Fruit fly (Drosophila melanogaster) whole organism, embryonic: ENCODE measurements around the gene CG6959.

ENCODE experiments used
- Ada2b ChIP-seq: fragments of 200-800 bp; sonication (Bioruptor generic); IDR thresholded peaks from 2 replicates; pipeline ENCODE4 v1.3.6; 2022; ENCODE audit warnings: missing biosample characterization, missing genetic modification characterization
- CG10959 ChIP-seq: fragments of 200-800 bp; sonication (Bioruptor generic); IDR thresholded peaks from 2 replicates; pipeline ENCODE4 v1.3.6; 2022; ENCODE audit warnings: missing biosample characterization, missing genetic modification characterization
- CG12769 ChIP-seq: fragments of 200-800 bp; sonication (Bioruptor generic); optimal IDR thresholded peaks from 2 replicates; lab custom pipeline; 2019; ENCODE audit warnings: missing biosample characterization, mild to moderate bottlenecking, missing genetic modification characterization, moderate library complexity
- CG13424 ChIP-seq: fragments of 200-800 bp; sonication (Bioruptor generic); optimal IDR thresholded peaks from 2 replicates; lab custom pipeline; 2019; ENCODE audit warnings: missing biosample characterization, mild to moderate bottlenecking, missing genetic modification characterization, moderate library complexity
- CG13775 ChIP-seq: fragments of 200-800 bp; sonication (Bioruptor generic); optimal IDR thresholded peaks from 3 replicates; lab custom pipeline; 2017; ENCODE audit warnings: missing biosample characterization, mild to moderate bottlenecking, missing genetic modification characterization
- CG14441 ChIP-seq: fragments of 200-800 bp; sonication (Bioruptor generic); IDR thresholded peaks from 2 replicates; pipeline ENCODE4 v1.3.6; 2022; ENCODE audit warnings: missing biosample characterization, missing genetic modification characterization
- CG18599 ChIP-seq: fragments of 200-800 bp; sonication (Bioruptor generic); optimal IDR thresholded peaks from 3 replicates; lab custom pipeline; 2017; ENCODE audit warnings: missing biosample characterization, missing genetic modification characterization, mild to moderate bottlenecking, moderate library complexity, missing genetic modification reagents
- CG18619 ChIP-seq: fragments of 200-800 bp; sonication (Bioruptor generic); optimal IDR thresholded peaks from 3 replicates; lab custom pipeline; 2017; ENCODE audit warnings: missing biosample characterization, mild to moderate bottlenecking, missing genetic modification characterization
- CG2678 ChIP-seq: fragments of 200-800 bp; sonication (Bioruptor generic); optimal IDR thresholded peaks from 3 replicates; lab custom pipeline; 2019; ENCODE audit warnings: missing biosample characterization, mild to moderate bottlenecking, missing genetic modification characterization, moderate library complexity
- CG2712 ChIP-seq: fragments of 200-800 bp; optimal IDR thresholded peaks from 3 replicates; lab custom pipeline; 2019; ENCODE audit warnings: missing biosample characterization, mild to moderate bottlenecking, missing genetic modification characterization, moderate library complexity
- CG2889 ChIP-seq: fragments of 200-800 bp; sonication (Bioruptor generic); IDR thresholded peaks from 3 replicates; pipeline ENCODE4 v1.3.6; 2022; ENCODE audit warnings: missing biosample characterization, missing genetic modification characterization
- CG33213 ChIP-seq: fragments of 200-800 bp; sonication (Bioruptor generic); optimal IDR thresholded peaks from 3 replicates; lab custom pipeline; 2016; ENCODE audit warnings: missing biosample characterization, missing genetic modification characterization
- CG34376 ChIP-seq: fragments of 200-800 bp; sonication (Bioruptor generic); optimal IDR thresholded peaks from 2 replicates; lab custom pipeline; 2018; ENCODE audit warnings: missing biosample characterization, mild to moderate bottlenecking, missing genetic modification characterization
- CG5245 ChIP-seq: fragments of 200-800 bp; sonication (Bioruptor generic); optimal IDR thresholded peaks from 3 replicates; lab custom pipeline; 2016; ENCODE audit warnings: missing biosample characterization, missing genetic modification characterization
- CG7786 ChIP-seq: fragments of 200-800 bp; sonication (Bioruptor generic); optimal IDR thresholded peaks from 2 replicates; lab custom pipeline; 2016; ENCODE audit warnings: missing biosample characterization, missing genetic modification characterization
- CG7928 ChIP-seq: fragments of 200-800 bp; sonication (Bioruptor generic); optimal IDR thresholded peaks from 2 replicates; lab custom pipeline; 2017; ENCODE audit warnings: missing biosample characterization, mild to moderate bottlenecking, missing genetic modification characterization
- CG8765 ChIP-seq: fragments of 200-800 bp; sonication (Bioruptor generic); IDR thresholded peaks from 2 replicates; pipeline ENCODE4 v1.3.6; 2022; ENCODE audit warnings: missing biosample characterization, missing genetic modification characterization
- CG9215 ChIP-seq: fragments of 200-800 bp; sonication (Bioruptor generic); IDR thresholded peaks from 2 replicates; pipeline ENCODE4 v1.3.6; 2022; ENCODE audit warnings: missing biosample characterization, missing genetic modification characterization
- CG9437 ChIP-seq: fragments of 200-800 bp; sonication (Bioruptor generic); optimal IDR thresholded peaks from 2 replicates; lab custom pipeline; 2018; ENCODE audit warnings: missing biosample characterization, mild to moderate bottlenecking, missing genetic modification characterization
- Drgx ChIP-seq: fragments of 200-800 bp; sonication (Bioruptor generic); IDR thresholded peaks from 2 replicates; pipeline ENCODE4 v1.3.6; 2022; ENCODE audit warnings: missing biosample characterization, missing genetic modification characterization
- E2f1 ChIP-seq: fragments of 200-800 bp; sonication (Bioruptor generic); IDR thresholded peaks from 2 replicates; pipeline ENCODE4 v1.3.6; 2022; ENCODE audit warnings: missing biosample characterization, missing genetic modification characterization
- Fer1 ChIP-seq: fragments of 200-800 bp; sonication (Bioruptor generic); optimal IDR thresholded peaks from 2 replicates; lab custom pipeline; 2017; ENCODE audit warnings: missing biosample characterization, mild to moderate bottlenecking, missing genetic modification characterization
- Hmr ChIP-seq: fragments of 200-800 bp; sonication (Bioruptor generic); optimal IDR thresholded peaks from 3 replicates; lab custom pipeline; 2017; ENCODE audit warnings: mild to moderate bottlenecking, missing biosample characterization, missing genetic modification reagents, missing genetic modification characterization
- Hsf ChIP-seq: fragments of 200-800 bp; sonication (Bioruptor generic); optimal IDR thresholded peaks from 3 replicates; lab custom pipeline; 2016; ENCODE audit warnings: missing biosample characterization, missing genetic modification characterization
- Med ChIP-seq: fragments of 200-800 bp; sonication (Bioruptor generic); peaks from one replicate; lab custom pipeline; 2016; ENCODE audit warnings: missing biosample characterization, missing genetic modification characterization, mild to moderate bottlenecking, inconsistent platforms, moderate library complexity
- Neu2 ChIP-seq: fragments of 200-800 bp; sonication (Bioruptor generic); optimal IDR thresholded peaks from 3 replicates; lab custom pipeline; 2016; ENCODE audit warnings: missing biosample characterization, missing genetic modification characterization, borderline replicate concordance
- Oli ChIP-seq: fragments of 200-800 bp; sonication (Bioruptor generic); optimal IDR thresholded peaks from 2 replicates; lab custom pipeline; 2018; ENCODE audit warnings: missing biosample characterization, mild to moderate bottlenecking, missing genetic modification characterization, moderate library complexity
- Pdp1 ChIP-seq, 2 experiments: fragments of 200-800 bp; sonication (Bioruptor generic); optimal IDR thresholded peaks; 3 replicates each; lab custom pipeline; 2016; ENCODE audit warnings: missing biosample characterization in 2 of 2, missing genetic modification characterization in 2 of 2, mild to moderate bottlenecking in 1 of 2, moderate library complexity in 1 of 2
- Ptx1 ChIP-seq: fragments of 200-800 bp; sonication (Bioruptor generic); IDR thresholded peaks from 2 replicates; pipeline ENCODE4 v1.3.6; 2022; ENCODE audit warnings: missing biosample characterization, missing genetic modification characterization
- Sry-δ ChIP-seq: fragments of 200-800 bp; sonication (Bioruptor generic); optimal IDR thresholded peaks from 2 replicates; lab custom pipeline; 2016; ENCODE audit warnings: missing biosample characterization, missing genetic modification characterization
- Stat92E ChIP-seq, 3 experiments: fragments of >200 bp in 2 of 3; fragments of 200-800 bp in 1 of 3; sonication (Bioruptor generic) in 1 of 3; optimal IDR thresholded peaks; 2 replicates each; lab custom pipeline; 2017 to 2019; ENCODE audit warnings: missing biosample characterization in 3 of 3, missing genetic modification characterization in 3 of 3, mild to moderate bottlenecking in 1 of 3, moderate library complexity in 1 of 3
- Xbp1 ChIP-seq: fragments of 200-800 bp; sonication (Bioruptor generic); optimal IDR thresholded peaks from 3 replicates; lab custom pipeline; 2016; ENCODE audit warnings: missing biosample characterization, mild to moderate bottlenecking, missing genetic modification characterization
- ac ChIP-seq: fragments of 200-800 bp; sonication (Bioruptor generic); optimal IDR thresholded peaks from 3 replicates; lab custom pipeline; 2017; ENCODE audit warnings: missing biosample characterization, mild to moderate bottlenecking, missing genetic modification characterization
- az2 ChIP-seq: fragments of 200-800 bp; sonication (Bioruptor generic); optimal IDR thresholded peaks from 3 replicates; lab custom pipeline; 2016; ENCODE audit warnings: missing biosample characterization, missing genetic modification characterization
- cato ChIP-seq: fragments of 200-800 bp; sonication (Bioruptor generic); optimal IDR thresholded peaks from 2 replicates; lab custom pipeline; 2016; ENCODE audit warnings: missing biosample characterization, missing genetic modification characterization, borderline replicate concordance
- cwo ChIP-seq: fragments of 200-800 bp; sonication (Bioruptor generic); optimal IDR thresholded peaks from 3 replicates; lab custom pipeline; 2017; ENCODE audit warnings: missing biosample characterization, missing genetic modification characterization, mild to moderate bottlenecking, moderate library complexity, missing genetic modification reagents
- dmrt99B ChIP-seq: fragments of 200-800 bp; sonication (Bioruptor generic); optimal IDR thresholded peaks from 2 replicates; lab custom pipeline; 2018; ENCODE audit warnings: missing biosample characterization, mild to moderate bottlenecking, missing genetic modification characterization, moderate library complexity
- eve ChIP-seq, 2 experiments: fragments of >200 bp; optimal IDR thresholded peaks; 2 replicates each; lab custom pipeline; 2017; ENCODE audit warnings: missing biosample characterization in 2 of 2, missing genetic modification characterization in 2 of 2
- fd96Cb ChIP-seq: fragments of 200-800 bp; sonication (Bioruptor generic); optimal IDR thresholded peaks from 2 replicates; lab custom pipeline; 2018; ENCODE audit warnings: missing biosample characterization, mild to moderate bottlenecking, missing genetic modification characterization, moderate library complexity
- gcm2 ChIP-seq: fragments of 200-800 bp; sonication (Bioruptor generic); optimal IDR thresholded peaks from 2 replicates; lab custom pipeline; 2016; ENCODE audit warnings: missing biosample characterization, missing genetic modification characterization
- grau ChIP-seq: fragments of 200-800 bp; optimal IDR thresholded peaks from 3 replicates; lab custom pipeline; 2019; ENCODE audit warnings: missing biosample characterization, mild to moderate bottlenecking, missing genetic modification characterization, moderate library complexity
- jumu ChIP-seq: fragments of 200-800 bp; sonication (Bioruptor generic); optimal IDR thresholded peaks from 3 replicates; lab custom pipeline; 2016; ENCODE audit warnings: missing biosample characterization, missing genetic modification characterization
- lmd ChIP-seq: fragments of 200-800 bp; sonication (Bioruptor generic); IDR thresholded peaks from 2 replicates; pipeline ENCODE4 v1.3.6; 2022; ENCODE audit warnings: missing biosample characterization, missing genetic modification characterization
- mam ChIP-seq: fragments of 200-800 bp; sonication (Bioruptor generic); optimal IDR thresholded peaks from 3 replicates; lab custom pipeline; 2016; ENCODE audit warnings: missing biosample characterization, missing genetic modification characterization
- nmo ChIP-seq: fragments of 200-800 bp; sonication (Bioruptor generic); optimal IDR thresholded peaks from 2 replicates; lab custom pipeline; 2018; ENCODE audit warnings: missing biosample characterization, mild to moderate bottlenecking, missing genetic modification characterization, moderate library complexity
- pnt ChIP-seq: fragments of 200-800 bp; sonication (Bioruptor generic); optimal IDR thresholded peaks from 3 replicates; lab custom pipeline; 2016; ENCODE audit warnings: missing biosample characterization, missing genetic modification characterization
- scrt ChIP-seq: fragments of 200-800 bp; sonication (Bioruptor generic); optimal IDR thresholded peaks from 2 replicates; lab custom pipeline; 2018; ENCODE audit warnings: missing biosample characterization, mild to moderate bottlenecking, missing genetic modification characterization, moderate library complexity
- zfh1 ChIP-seq: fragments of 200-800 bp; sonication (Bioruptor generic); IDR thresholded peaks from 3 replicates; pipeline ENCODE4 v1.3.6; 2022; ENCODE audit warnings: missing biosample characterization, missing genetic modification characterization

The CG6959 gene

dm6 chr3R:11806753-11807152, 62.5 kb downstream of the CG6959 start (continued):
- peak; percentile 62 for TF ChIP-seq Ada2b (GFP tag; lab: Robert Waterston, UW)
- TF ChIP-seq CG13775 (GFP tag; lab: Kevin White, UChicago): peak; percentile 10
- no peak for TF ChIP-seq ac (GFP tag; lab: Kevin White, UChicago)
- peak; percentile 23 for TF ChIP-seq cwo (GFP tag; lab: Kevin White, UChicago)
- peak; percentile 9 for TF ChIP-seq CG9437 (GFP tag; lab: Kevin White, UChicago)
- peak; percentile 17 for TF ChIP-seq CG7786 (GFP tag; lab: Kevin White, UChicago)
- peak; percentile 50; the same call in 1 of the 2 replicates for TF ChIP-seq Ptx1 (GFP tag; lab: Robert Waterston, UW)
- no peak for TF ChIP-seq CG5245 (GFP tag; lab: Kevin White, UChicago)
- peak; percentile 22 for TF ChIP-seq pnt (GFP tag; lab: Kevin White, UChicago)
- TF ChIP-seq gcm2 (GFP tag; lab: Kevin White, UChicago): no peak
- no peak for TF ChIP-seq CG10959
- peak; percentile 11 for TF ChIP-seq CG12769
- no peak for TF ChIP-seq Stat92E (GFP tag; optimal IDR thresholded peaks at IDR 0.05; lab: Kevin White, UChicago)
- peak; percentile 39 for TF ChIP-seq Xbp1
- TF ChIP-seq Hsf: peak; percentile 20
- TF ChIP-seq scrt (GFP tag; lab: Kevin White, UChicago): no peak
- TF ChIP-seq CG13424 (tag; lab: Kevin White, UChicago): peak; percentile 5
- TF ChIP-seq CG2678 (tag; lab: Kevin White, UChicago): peak; percentile 37
- peak; percentile 89 for TF ChIP-seq Med (GFP tag; lab: Kevin White, UChicago)
- TF ChIP-seq CG18599 (GFP tag; lab: Kevin White, UChicago): peak; percentile 30
- TF ChIP-seq CG8765: 0 out of 2 replicates have a peak, but pooled peaks have one; percentile 14
- TF ChIP-seq CG18619 (GFP tag; lab: Kevin White, UChicago): peak; percentile 4
- peak; percentile 20 for TF ChIP-seq Fer1 (GFP tag; lab: Kevin White, UChicago)
- TF ChIP-seq Drgx (GFP tag; lab: Robert Waterston, UW): peak; percentile 24; the same call in 1 of the 2 replicates
- TF ChIP-seq CG14441 (GFP tag; lab: Robert Waterston, UW): peak; percentile 20; the same call in 1 of the 2 replicates
- TF ChIP-seq az2: peak; percentile 36
- TF ChIP-seq E2f1 (GFP tag; lab: Robert Waterston, UW): 0 out of 2 replicates have a peak, but pooled peaks have one; percentile 42
- TF ChIP-seq zfh1 (GFP tag; lab: Robert Waterston, UW): 0 out of 3 replicates have a peak, but pooled peaks have one; percentile 22
- peak; percentile 6 to 26 for TF ChIP-seq Pdp1 (GFP tag; optimal IDR thresholded peaks at IDR 0.05; lab: Kevin White, UChicago)
- TF ChIP-seq Neu2: peak; percentile 7
- peak; percentile 28 for TF ChIP-seq Hmr (GFP tag; lab: Kevin White, UChicago)
- peak; percentile 34 for TF ChIP-seq CG33213
- TF ChIP-seq lmd (GFP tag; lab: Robert Waterston, UW): peak; percentile 54; the same call in 1 of the 2 replicates
- peak; percentile 54 for TF ChIP-seq dmrt99B (tag; lab: Kevin White, UChicago)
- peak; percentile 27 for TF ChIP-seq nmo (GFP tag; lab: Kevin White, UChicago)
- TF ChIP-seq jumu: peak; percentile 15
- TF ChIP-seq Oli: peak; percentile 47
- peak; percentile 4 for TF ChIP-seq cato
- TF ChIP-seq CG2889 (GFP tag; lab: Robert Waterston, UW): no peak
- TF ChIP-seq Sry-δ (GFP tag; lab: Kevin White, UChicago): no peak
- peak in 1 of 2 experiments; percentile 8 for TF ChIP-seq eve (GFP tag; optimal IDR thresholded peaks at IDR 0.05; lab: Kevin White, UChicago)
- TF ChIP-seq CG2712 (tag; lab: Kevin White, UChicago): peak; percentile 24
- TF ChIP-seq fd96Cb: peak; percentile 29
- TF ChIP-seq CG9215 (GFP tag; lab: Robert Waterston, UW): 0 out of 2 replicates have a peak, but pooled peaks have one; percentile 7
- peak; percentile 30 for TF ChIP-seq mam (GFP tag; lab: Kevin White, UChicago)
- no peak for TF ChIP-seq CG34376
- TF ChIP-seq grau (tag; lab: Kevin White, UChicago): peak; percentile 34
- peak; percentile 7 for TF ChIP-seq CG7928 (GFP tag; lab: Kevin White, UChicago)
